Fruit fly (Drosophila melanogaster) S2 (cell line): ENCODE data around the gene MtnF.

Source experiments
- CG8478 ChIP-seq: fragments of >200 bp; optimal IDR thresholded peaks from 2 replicates; lab custom pipeline; 2018
- CTCF ChIP-seq, 2 experiments: fragments of >200 bp; optimal IDR thresholded peaks; 2 replicates each; lab custom pipeline; 2018

The MtnF gene

dm6 chr3R:24626003-24626486 is 8.9 kb downstream of the MtnF start:
- no peak for TF ChIP-seq CTCF (optimal IDR thresholded peaks at IDR 0.05; lab: Kevin White, UChicago)
- no peak for TF ChIP-seq CG8478 (lab: Kevin White, UChicago)

dm6 chr3R:24625517-24625925 is 9.4 kb downstream of the MtnF start, which contains the start of the genes Syx18 and atl:
TSS of gene Syx18 (minus strand) at chr3R:24625562.
TSS of gene atl (plus strand) at chr3R:24625671.
- TF ChIP-seq CG8478 (lab: Kevin White, UChicago) = no peak
- TF ChIP-seq CTCF (optimal IDR thresholded peaks at IDR 0.05; lab: Kevin White, UChicago) = peak; percentile 2 to 4

dm6 chr3R:24620569-24620968 is 14.4 kb downstream of the MtnF start:
- TF ChIP-seq CG8478 (lab: Kevin White, UChicago) (no peak), CTCF (optimal IDR thresholded peaks at IDR 0.05; lab: Kevin White, UChicago) (no peak)

dm6 chr3R:24614707-24615022 is 20.3 kb downstream of the MtnF start:
- TF ChIP-seq CTCF (optimal IDR thresholded peaks at IDR 0.05; lab: Kevin White, UChicago) = no peak
- TF ChIP-seq CG8478 (lab: Kevin White, UChicago) = no peak

dm6 chr3R:24613819-24614706 is 20.9 kb downstream of the MtnF start:
- no peak for TF ChIP-seq CG8478 (lab: Kevin White, UChicago)

dm6 chr3R:24608316-24608715 is 26.6 kb downstream of the MtnF start:
- TF ChIP-seq CG8478 (lab: Kevin White, UChicago) (no peak), CTCF (optimal IDR thresholded peaks at IDR 0.05; lab: Kevin White, UChicago) (no peak)

- TF ChIP-seq CTCF (optimal IDR thresholded peaks at IDR 0.05; lab: Kevin White, UChicago) (no peak), CG8478 (lab: Kevin White, UChicago) (no peak)
Observed at dm6 chr3R:24606868-24607267, 28.1 kb downstream of the MtnF start.

- TF ChIP-seq CG8478 (lab: Kevin White, UChicago) = no peak
- TF ChIP-seq CTCF (optimal IDR thresholded peaks at IDR 0.05; lab: Kevin White, UChicago) = no peak
Observed at dm6 chr3R:24604165-24604564, 30.8 kb downstream of the MtnF start.

dm6 chr3R:24603399-24604131 is 31.4 kb downstream of the MtnF start:
- TF ChIP-seq CG8478 (lab: Kevin White, UChicago) (no peak), CTCF (optimal IDR thresholded peaks at IDR 0.05; lab: Kevin White, UChicago) (no peak)

dm6 chr3R:24601069-24601468 is 33.9 kb downstream of the MtnF start:
- TF ChIP-seq CG8478 (lab: Kevin White, UChicago) (no peak), CTCF (optimal IDR thresholded peaks at IDR 0.05; lab: Kevin White, UChicago) (no peak)

- TF ChIP-seq CTCF (optimal IDR thresholded peaks at IDR 0.05; lab: Kevin White, UChicago) (no peak), CG8478 (lab: Kevin White, UChicago) (no peak)
Observed at dm6 chr3R:24598549-24599204, 36.3 kb downstream of the MtnF start.

- TF ChIP-seq CG8478 (lab: Kevin White, UChicago) = no peak
- no peak for TF ChIP-seq CTCF (optimal IDR thresholded peaks at IDR 0.05; lab: Kevin White, UChicago)
Observed at dm6 chr3R:24596881-24597280, 38.1 kb downstream of the MtnF start.

- TF ChIP-seq CG8478 (lab: Kevin White, UChicago) = no peak
Observed at dm6 chr3R:24595330-24596114, 39.4 kb downstream of the MtnF start.

dm6 chr3R:24593733-24594132 is 41.2 kb downstream of the MtnF start:
- TF ChIP-seq CG8478 (lab: Kevin White, UChicago) (no peak), CTCF (optimal IDR thresholded peaks at IDR 0.05; lab: Kevin White, UChicago) (no peak)
